Worm (Caenorhabditis elegans) whole organism, L4/young adult: ENCODE results near the gene dpy-22.

Experiments
- W03F9.2 ChIP-seq: fragments of 150-350 bp; optimal IDR thresholded peaks from 2 replicates; lab custom pipeline; 2014; ENCODE audit warnings: missing biosample characterization, missing genetic modification characterization
- dao-5 ChIP-seq: sonication (generic microtip); optimal IDR thresholded peaks from 2 replicates; lab custom pipeline; 2016; ENCODE audit warnings: missing genotype, missing genetic modification characterization, moderate library complexity, missing compliant biosample characterization
- him-1 ChIP-seq: sonication (generic microtip); optimal IDR thresholded peaks from 2 replicates; lab custom pipeline; 2016; ENCODE audit warnings: missing genotype, missing genetic modification reagents, missing genetic modification characterization, missing compliant biosample characterization

ce11 chrX:9761266-9761665 lies 60.8 kb downstream of the dpy-22 start, which contains the start of gene T09B9.3:
- TF ChIP-seq dao-5 (no peak), W03F9.2 (tag; lab: Kevin White, UChicago) (no peak), him-1 (no peak)
